Worm (Caenorhabditis elegans) whole organism, late embryonic: ENCODE data around the gene Y39A1A.21.

Experiments
- fkh-10 ChIP-seq: fragments of 150-350 bp; optimal IDR thresholded peaks from 2 replicates; lab custom pipeline; 2014; ENCODE audit warnings: missing biosample characterization, missing genetic modification reagents, missing genetic modification characterization
- hlh-6 ChIP-seq: sonication (generic microtip); optimal IDR thresholded peaks from 2 replicates; lab custom pipeline; 2016; ENCODE audit warnings: missing genotype, missing genetic modification characterization, missing compliant biosample characterization

- no peak for TF ChIP-seq hlh-6
- TF ChIP-seq fkh-10 (GFP tag; lab: Kevin White, UChicago) = no peak
These were observed 14.2 kb upstream of the Y39A1A.21 start for ce11 chrIII:10721056-10721455.
